Fruit fly (Drosophila melanogaster): ENCODE measurements around the gene SmydA-3.

dm6 chr2L:10851336-10851862, 1.5 kb downstream of the SmydA-3 start:
- TF ChIP-seq psq (optimal IDR thresholded peaks at IDR 0.05) (no peak), usp (GFP tag; optimal IDR thresholded peaks at IDR 0.05) (no peak), Dll (optimal IDR thresholded peaks at IDR 0.05) (no peak), pan (optimal IDR thresholded peaks at IDR 0.05) (no peak), CG8478 (optimal IDR thresholded peaks at IDR 0.05) (no peak), EcR (GFP tag; optimal IDR thresholded peaks at IDR 0.05) (no peak)
